Worm (Caenorhabditis elegans) whole organism, midembryonic: ENCODE measurements around the gene H17B01.2.

Experiments used
- T22C8.4 ChIP-seq: fragments of 200-800 bp; sonication (Bioruptor generic); IDR thresholded peaks from 2 replicates; pipeline ENCODE4 v1.3.6; 2022; ENCODE audit warnings: missing genetic modification characterization, missing compliant biosample characterization
- cog-1 ChIP-seq: sonication (generic microtip); optimal IDR thresholded peaks from 2 replicates; lab custom pipeline; 2016; ENCODE audit warnings: missing genetic modification characterization, missing compliant biosample characterization
- flt-1 ChIP-seq: fragments of 200-800 bp; sonication (Bioruptor generic); IDR thresholded peaks from 2 replicates; pipeline ENCODE4 v1.3.6; 2022; ENCODE audit warnings: missing genetic modification characterization, missing compliant biosample characterization
- klf-2 ChIP-seq: fragments of 200-800 bp; sonication (Bioruptor generic); conservative IDR thresholded peaks from 2 replicates; pipeline ENCODE4 v1.3.6; 2022; ENCODE audit warnings: missing genetic modification reagents, missing genetic modification characterization, missing compliant biosample characterization
- med-1 ChIP-seq: sonication (generic microtip); optimal IDR thresholded peaks from 2 replicates; lab custom pipeline; 2017; ENCODE audit warnings: missing genetic modification characterization, mild to moderate bottlenecking, missing compliant biosample characterization, antibody characterized with exemption, missing genetic modification reagents; ENCODE audit not compliant: insufficient read depth
- ref-1 ChIP-seq: fragments of 200-800 bp; sonication (Bioruptor generic); conservative IDR thresholded peaks from 2 replicates; pipeline ENCODE4 v1.3.6; 2022; ENCODE audit warnings: missing genetic modification reagents, missing genetic modification characterization, missing compliant biosample characterization
- tab-1 ChIP-seq: fragments of 200-800 bp; sonication (Bioruptor generic); IDR thresholded peaks from 2 replicates; pipeline ENCODE4 v1.3.6; 2022; ENCODE audit warnings: missing genetic modification characterization, missing compliant biosample characterization
- ztf-23 ChIP-seq: fragments of 200-800 bp; sonication (Bioruptor generic); IDR thresholded peaks from 2 replicates; pipeline ENCODE4 v1.3.6; 2022; ENCODE audit warnings: missing genetic modification reagents, missing genetic modification characterization, missing compliant biosample characterization
- ztf-29 ChIP-seq: fragments of 200-800 bp; sonication (Bioruptor generic); IDR thresholded peaks from 2 replicates; pipeline ENCODE4 v1.3.6; 2022; ENCODE audit warnings: missing genetic modification reagents, missing genetic modification characterization, missing compliant biosample characterization

DNA sequence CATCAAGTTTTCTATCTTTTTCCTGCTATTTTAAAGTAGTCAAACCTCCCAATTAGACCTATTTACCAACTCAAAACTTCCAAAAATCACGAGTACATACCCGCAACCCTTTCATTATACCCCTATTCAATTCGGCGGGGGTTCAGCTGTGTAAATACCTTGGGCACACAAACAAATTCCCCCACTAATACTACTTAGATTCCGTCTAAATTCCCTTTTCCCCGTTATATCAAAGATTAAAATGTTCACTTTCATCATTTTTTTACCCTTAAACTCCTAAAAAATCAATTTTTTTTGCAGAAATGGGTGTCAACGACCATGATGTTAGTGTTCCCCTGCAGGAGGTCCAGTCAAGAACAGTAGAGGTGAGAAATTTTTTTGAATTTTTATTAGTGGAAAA, 33.9 kb downstream of the H17B01.2 start, which contains the start of gene fdgt-1:
- TF ChIP-seq klf-2 (no peak), flt-1 (GFP tag; lab: Robert Waterston, UW) (no peak), ztf-29 (no peak), cog-1 (tag; lab: Kevin White, UChicago) (no peak), T22C8.4 (GFP tag; lab: Robert Waterston, UW) (no peak), ztf-23 (GFP tag; lab: Robert Waterston, UW) (no peak), med-1 (no peak), tab-1 (GFP tag; lab: Robert Waterston, UW) (no peak), ref-1 (no peak)
